Worm (Caenorhabditis elegans): ENCODE data around the gene hmg-4.

DNA sequence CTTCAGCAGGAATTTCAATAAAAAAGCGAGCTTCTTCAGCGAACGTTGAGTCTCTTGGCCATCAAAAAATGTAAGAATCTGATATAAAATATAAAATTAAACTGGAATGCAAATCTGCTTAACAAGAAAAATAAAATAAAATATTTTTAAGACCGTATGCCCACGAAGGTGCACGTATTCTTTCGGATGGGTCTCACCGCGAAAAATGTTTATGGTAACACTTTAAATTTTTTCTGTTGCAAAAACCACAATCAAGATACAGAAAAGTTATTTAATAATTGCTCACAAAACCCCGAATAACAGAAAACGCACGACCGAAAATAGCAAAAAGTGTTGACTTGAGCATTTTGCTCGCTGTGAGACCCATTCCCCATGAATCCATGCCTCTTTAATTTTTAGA, 42.3 kb downstream of the hmg-4 start:
- TF ChIP-seq ceh-43 (GFP tag; optimal IDR thresholded peaks at IDR 0.05) = no peak
- no peak for TF ChIP-seq lin-13 (tag; optimal IDR thresholded peaks at IDR 0.05)
- no peak for TF ChIP-seq bed-3 (GFP tag; optimal IDR thresholded peaks at IDR 0.05)
- TF ChIP-seq ztf-11 (tag; optimal IDR thresholded peaks at IDR 0.05) = no peak
- TF ChIP-seq elt-3 (tag; optimal IDR thresholded peaks at IDR 0.05) = no peak
- TF ChIP-seq lsy-2 (tag; optimal IDR thresholded peaks at IDR 0.05) = no peak
- no peak for TF ChIP-seq sptf-1 (tag; optimal IDR thresholded peaks at IDR 0.05)
- no peak for TF ChIP-seq nhr-76 (tag; optimal IDR thresholded peaks at IDR 0.05)

All from whole organism, mixed stage, embryonic.